Worm (Caenorhabditis elegans): ENCODE data around the gene phb-2.

- no peak for TF ChIP-seq nhr-12 (tag; optimal IDR thresholded peaks at IDR 0.05)
- TF ChIP-seq daf-12 (tag; optimal IDR thresholded peaks at IDR 0.05) = no peak
- TF ChIP-seq nhr-11 (tag; optimal IDR thresholded peaks at IDR 0.05) = no peak
- no peak for TF ChIP-seq nhr-237 (tag; optimal IDR thresholded peaks at IDR 0.05)
- no peak for TF ChIP-seq nhr-28 (tag; optimal IDR thresholded peaks at IDR 0.05)
- TF ChIP-seq lin-15B (tag; optimal IDR thresholded peaks at IDR 0.05) = no peak
- TF ChIP-seq elt-3 (tag; optimal IDR thresholded peaks at IDR 0.05) = no peak
These were observed 28.7 kb upstream of the phb-2 start, which contains the start of gene C30B5.6 for ce11 chrII:6222558-6222957.

All from whole organism, L3 larva.